Fruit fly (Drosophila melanogaster) whole organism, prepupa: ENCODE results near the gene osk.
A peak's percentile ranks its signal among the peaks of the same experiment; 100 is the strongest.

Source experiments
- Blimp-1 ChIP-seq: fragments of 200-800 bp; sonication (Bioruptor generic); optimal IDR thresholded peaks from 3 replicates; lab custom pipeline; 2017; ENCODE audit warnings: missing biosample characterization, missing genetic modification characterization, mild to moderate bottlenecking, moderate library complexity, missing genetic modification reagents
- CG10669 ChIP-seq: fragments of 200-800 bp; sonication (Bioruptor generic); optimal IDR thresholded peaks from 3 replicates; lab custom pipeline; 2018; ENCODE audit warnings: missing biosample characterization, mild to moderate bottlenecking, missing genetic modification characterization, moderate library complexity
- CG11902 ChIP-seq: fragments of 200-800 bp; sonication (Bioruptor generic); optimal IDR thresholded peaks from 3 replicates; lab custom pipeline; 2016; ENCODE audit warnings: missing biosample characterization, missing genetic modification characterization
- CG15336 ChIP-seq: fragments of 200-800 bp; sonication (Bioruptor generic); IDR thresholded peaks from 2 replicates; pipeline ENCODE4 v1.3.6; 2022; ENCODE audit warnings: missing biosample characterization, missing genetic modification characterization
- CG1621 ChIP-seq: fragments of 200-800 bp; sonication (Bioruptor generic); optimal IDR thresholded peaks from 3 replicates; lab custom pipeline; 2018; ENCODE audit warnings: missing biosample characterization, mild to moderate bottlenecking, missing genetic modification characterization
- CG16779 ChIP-seq: fragments of 200-800 bp; sonication (Bioruptor generic); optimal IDR thresholded peaks from 3 replicates; lab custom pipeline; 2017; ENCODE audit warnings: missing biosample characterization, mild to moderate bottlenecking, missing genetic modification characterization
- CG3032 ChIP-seq: fragments of 200-800 bp; optimal IDR thresholded peaks from 2 replicates; lab custom pipeline; 2019; ENCODE audit warnings: missing biosample characterization, mild to moderate bottlenecking, missing genetic modification characterization, moderate library complexity
- CG32006 ChIP-seq: fragments of 200-800 bp; sonication (Bioruptor generic); optimal IDR thresholded peaks from 3 replicates; lab custom pipeline; 2017; ENCODE audit warnings: missing biosample characterization, mild to moderate bottlenecking, missing genetic modification characterization
- CG34406 ChIP-seq: fragments of 200-800 bp; sonication (Bioruptor generic); optimal IDR thresholded peaks from 3 replicates; lab custom pipeline; 2016; ENCODE audit warnings: missing biosample characterization, missing genetic modification characterization
- CG3919 ChIP-seq: fragments of 200-800 bp; sonication (Bioruptor generic); optimal IDR thresholded peaks from 3 replicates; lab custom pipeline; 2016; ENCODE audit warnings: missing biosample characterization, missing genetic modification characterization
- CG6163 ChIP-seq: fragments of 200-800 bp; sonication (Bioruptor generic); IDR thresholded peaks from 3 replicates; pipeline ENCODE4 v1.3.6; 2022; ENCODE audit warnings: missing biosample characterization, missing genetic modification characterization
- CG6276 ChIP-seq: fragments of 200-800 bp; sonication (Bioruptor generic); optimal IDR thresholded peaks from 2 replicates; lab custom pipeline; 2017; ENCODE audit warnings: missing biosample characterization, mild to moderate bottlenecking, missing genetic modification characterization
- CG6808 ChIP-seq: fragments of 200-800 bp; sonication (Bioruptor generic); optimal IDR thresholded peaks from 3 replicates; lab custom pipeline; 2017; ENCODE audit warnings: missing biosample characterization, missing genetic modification characterization, mild to moderate bottlenecking, moderate library complexity, missing genetic modification reagents
- CG6854 ChIP-seq: fragments of 200-800 bp; sonication (Bioruptor generic); optimal IDR thresholded peaks from 2 replicates; lab custom pipeline; 2017; ENCODE audit warnings: missing biosample characterization, mild to moderate bottlenecking, missing genetic modification characterization
- CG7368 ChIP-seq: fragments of 200-800 bp; sonication (Bioruptor generic); optimal IDR thresholded peaks from 3 replicates; lab custom pipeline; 2016; ENCODE audit warnings: missing biosample characterization, missing genetic modification characterization
- CG8119 ChIP-seq: fragments of 200-800 bp; sonication (Bioruptor generic); IDR thresholded peaks from 3 replicates; pipeline ENCODE4 v1.3.6; 2022; ENCODE audit warnings: missing biosample characterization, missing genetic modification characterization
- CG8319 ChIP-seq: fragments of 200-800 bp; sonication (Bioruptor generic); optimal IDR thresholded peaks from 3 replicates; lab custom pipeline; 2016; ENCODE audit warnings: missing biosample characterization, missing genetic modification characterization
- CG8632 ChIP-seq: fragments of 200-800 bp; sonication (Bioruptor generic); optimal IDR thresholded peaks from 3 replicates; lab custom pipeline; 2016; ENCODE audit warnings: missing biosample characterization, missing genetic modification characterization
- CG9139 ChIP-seq: fragments of 200-800 bp; sonication (Bioruptor generic); optimal IDR thresholded peaks from 3 replicates; lab custom pipeline; 2017; ENCODE audit warnings: missing biosample characterization, mild to moderate bottlenecking, missing genetic modification characterization
- Eip78C ChIP-seq: fragments of 200-800 bp; sonication (Bioruptor generic); peaks from one replicate; lab custom pipeline; 2016; ENCODE audit warnings: missing biosample characterization, missing genetic modification characterization
- Eip93F ChIP-seq: fragments of 200-800 bp; sonication (Bioruptor generic); optimal IDR thresholded peaks from 2 replicates; lab custom pipeline; 2016; ENCODE audit warnings: missing biosample characterization, mild to moderate bottlenecking, missing genetic modification characterization
- Ets21C ChIP-seq: fragments of 200-800 bp; sonication (Bioruptor generic); optimal IDR thresholded peaks from 3 replicates; lab custom pipeline; 2016; ENCODE audit warnings: missing biosample characterization, missing genetic modification characterization
- Ets96B ChIP-seq: fragments of 200-800 bp; optimal IDR thresholded peaks from 2 replicates; lab custom pipeline; 2019; ENCODE audit warnings: missing biosample characterization, mild to moderate bottlenecking, missing genetic modification characterization, moderate library complexity
- Gug ChIP-seq: fragments of 200-800 bp; sonication (Bioruptor generic); IDR thresholded peaks from 2 replicates; pipeline ENCODE4 v1.3.6; 2022; ENCODE audit warnings: missing biosample characterization, missing genetic modification characterization
- Hr38 ChIP-seq: sonication (Bioruptor generic); optimal IDR thresholded peaks from 2 replicates; lab custom pipeline; 2016; ENCODE audit warnings: missing biosample characterization, missing genetic modification characterization
- Hr39 ChIP-seq: fragments of 200-800 bp; sonication (Bioruptor generic); optimal IDR thresholded peaks from 2 replicates; lab custom pipeline; 2016; ENCODE audit warnings: missing biosample characterization, missing genetic modification characterization
- Hr4 ChIP-seq: fragments of 200-800 bp; sonication (Bioruptor generic); optimal IDR thresholded peaks from 3 replicates; lab custom pipeline; 2016; ENCODE audit warnings: missing biosample characterization, missing genetic modification characterization
- Lpt ChIP-seq: fragments of 200-800 bp; sonication (Bioruptor generic); optimal IDR thresholded peaks from 3 replicates; lab custom pipeline; 2016; ENCODE audit warnings: missing biosample characterization, missing genetic modification characterization
- achi ChIP-seq: fragments of 200-800 bp; sonication (Bioruptor generic); optimal IDR thresholded peaks from 3 replicates; lab custom pipeline; 2016; ENCODE audit warnings: missing biosample characterization, missing genetic modification characterization
- acj6 ChIP-seq: fragments of 200-800 bp; sonication (Bioruptor generic); optimal IDR thresholded peaks from 3 replicates; lab custom pipeline; 2016; ENCODE audit warnings: missing biosample characterization, missing genetic modification characterization
- cyc ChIP-seq: fragments of 200-800 bp; sonication (Bioruptor generic); optimal IDR thresholded peaks from 3 replicates; lab custom pipeline; 2016; ENCODE audit warnings: missing biosample characterization, missing genetic modification characterization
- dac ChIP-seq: fragments of 200-800 bp; sonication (Bioruptor generic); optimal IDR thresholded peaks from 2 replicates; lab custom pipeline; 2017; ENCODE audit warnings: missing biosample characterization, mild to moderate bottlenecking, missing genetic modification characterization
- dsx ChIP-seq: fragments of 200-800 bp; optimal IDR thresholded peaks from 3 replicates; lab custom pipeline; 2019; ENCODE audit warnings: missing biosample characterization, mild to moderate bottlenecking, missing genetic modification characterization, moderate library complexity; ENCODE audit not compliant: poor library complexity, severe bottlenecking
- eg ChIP-seq: fragments of 200-800 bp; sonication (Bioruptor generic); IDR thresholded peaks from 3 replicates; pipeline ENCODE4 v1.3.6; 2022; ENCODE audit warnings: missing biosample characterization, missing genetic modification characterization
- fd59A ChIP-seq: fragments of 200-800 bp; sonication (Bioruptor generic); optimal IDR thresholded peaks from 2 replicates; lab custom pipeline; 2017; ENCODE audit warnings: missing biosample characterization, mild to moderate bottlenecking, missing genetic modification characterization, missing genetic modification reagents
- fd85E ChIP-seq: fragments of 200-800 bp; sonication (Bioruptor generic); optimal IDR thresholded peaks from 3 replicates; lab custom pipeline; 2016; ENCODE audit warnings: missing biosample characterization, missing genetic modification characterization
- lz ChIP-seq: fragments of 200-800 bp; sonication (Bioruptor generic); optimal IDR thresholded peaks from 3 replicates; lab custom pipeline; 2016; ENCODE audit warnings: missing biosample characterization, missing genetic modification characterization
- pdm3 ChIP-seq: fragments of 200-800 bp; sonication (Bioruptor generic); optimal IDR thresholded peaks from 3 replicates; lab custom pipeline; 2016; ENCODE audit warnings: missing biosample characterization, missing genetic modification characterization
- salr ChIP-seq, 2 experiments: fragments of 200-800 bp; sonication (Bioruptor generic); optimal IDR thresholded peaks; 3 replicates each; lab custom pipeline; 2016 to 2018; ENCODE audit warnings: missing biosample characterization in 2 of 2, missing genetic modification characterization in 2 of 2, mild to moderate bottlenecking in 1 of 2
- spab ChIP-seq: fragments of 200-800 bp; sonication (Bioruptor generic); optimal IDR thresholded peaks from 2 replicates; lab custom pipeline; 2017; ENCODE audit warnings: missing biosample characterization, mild to moderate bottlenecking, missing genetic modification characterization, missing genetic modification reagents
- ss ChIP-seq, 2 experiments: fragments of 200-800 bp; sonication (Bioruptor generic); optimal IDR thresholded peaks; 2 replicates in 1 of 2; 3 replicates in 1 of 2; lab custom pipeline; 2017 to 2018; ENCODE audit warnings: mild to moderate bottlenecking in 2 of 2, missing biosample characterization in 2 of 2, missing genetic modification characterization in 2 of 2, moderate library complexity in 1 of 2
- svp ChIP-seq: fragments of 200-800 bp; sonication (Bioruptor generic); peaks from one replicate; lab custom pipeline; 2016; ENCODE audit warnings: missing biosample characterization, missing genetic modification characterization
- topi ChIP-seq: fragments of 200-800 bp; sonication (Bioruptor generic); optimal IDR thresholded peaks from 3 replicates; lab custom pipeline; 2016; ENCODE audit warnings: missing biosample characterization, missing genetic modification characterization

osk gene

dm6 chr3R:8925924-8926553, 8.9 kb upstream of the osk start (continued):
- TF ChIP-seq CG3919 (peak; percentile 94), fd59A (GFP tag; lab: Kevin White, UChicago) (peak; percentile 89), dsx (peak; percentile 88), CG6163 (GFP tag; lab: Robert Waterston, UW) (peak; percentile 94), CG15336 (peak; percentile 83), CG10669 (GFP tag; lab: Kevin White, UChicago) (peak; percentile 98), Hr39 (GFP tag; lab: Kevin White, UChicago) (peak; percentile 95), CG1621 (tag; lab: Kevin White, UChicago) (peak; percentile 92), dac (GFP tag; lab: Kevin White, UChicago) (peak; percentile 50), CG16779 (tag; lab: Kevin White, UChicago) (peak; percentile 75), CG34406 (GFP tag; lab: Kevin White, UChicago) (peak; percentile 85), lz (GFP tag; lab: Kevin White, UChicago) (peak; percentile 93), pdm3 (GFP tag; lab: Kevin White, UChicago) (peak; percentile 89), Lpt (GFP tag; lab: Kevin White, UChicago) (peak; percentile 96), CG6276 (GFP tag; lab: Kevin White, UChicago) (peak; percentile 74), ss (GFP tag; optimal IDR thresholded peaks at IDR 0.05; lab: Kevin White, UChicago) (peak; percentile 79 to 92), Hr38 (GFP tag; lab: Kevin White, UChicago) (no peak), eg (peak; percentile 87), Ets96B (tag; lab: Kevin White, UChicago) (peak; percentile 94), CG32006 (GFP tag; lab: Kevin White, UChicago) (peak; percentile 80), Ets21C (GFP tag; lab: Kevin White, UChicago) (peak; percentile 92), Hr4 (GFP tag; lab: Kevin White, UChicago) (peak; percentile 80), Eip93F (GFP tag; lab: Kevin White, UChicago) (peak; percentile 79), acj6 (peak; percentile 91), CG8632 (peak; percentile 82), fd85E (peak; percentile 93), Gug (peak; percentile 93), CG8319 (GFP tag; lab: Kevin White, UChicago) (peak; percentile 78), topi (GFP tag; lab: Kevin White, UChicago) (peak; percentile 93), svp (peak; percentile 95), achi (GFP tag; lab: Kevin White, UChicago) (peak; percentile 90), cyc (GFP tag; lab: Kevin White, UChicago) (peak; percentile 97)

dm6 chr3R:8926554-8926951, 8.4 kb upstream of the osk start:
- no peak for TF ChIP-seq CG1621 (tag; lab: Kevin White, UChicago)
- TF ChIP-seq CG6808 (GFP tag; lab: Kevin White, UChicago), result no peak
- TF ChIP-seq dsx, result peak; percentile 97
- no peak for TF ChIP-seq CG34406 (GFP tag; lab: Kevin White, UChicago)
- TF ChIP-seq CG32006 (GFP tag; lab: Kevin White, UChicago), result no peak
- TF ChIP-seq CG3919, result no peak

dm6 chr3R:8927052-8927816, 7.7 kb upstream of the osk start:
- TF ChIP-seq Eip78C (GFP tag; lab: Kevin White, UChicago), result no peak
- peak; percentile 89 to 94 for TF ChIP-seq ss (GFP tag; optimal IDR thresholded peaks at IDR 0.05; lab: Kevin White, UChicago)
- TF ChIP-seq CG7368 (GFP tag; lab: Kevin White, UChicago), result no peak
- no peak for TF ChIP-seq fd59A (GFP tag; lab: Kevin White, UChicago)
- TF ChIP-seq achi (GFP tag; lab: Kevin White, UChicago), result no peak
- no peak for TF ChIP-seq Hr4 (GFP tag; lab: Kevin White, UChicago)
- no peak for TF ChIP-seq Blimp-1
- TF ChIP-seq CG8119 (GFP tag; lab: Robert Waterston, UW), result no peak
- TF ChIP-seq Ets96B (tag; lab: Kevin White, UChicago), result peak; percentile 78
- peak; percentile 85 for TF ChIP-seq CG6163 (GFP tag; lab: Robert Waterston, UW)
- TF ChIP-seq cyc (GFP tag; lab: Kevin White, UChicago), result no peak
- peak; percentile 53 for TF ChIP-seq CG3032 (tag; lab: Kevin White, UChicago)
- TF ChIP-seq eg, result peak; percentile 7; the same call in 1 of the 3 replicates
- peak; percentile 75 for TF ChIP-seq dsx
- peak; percentile 78 for TF ChIP-seq spab (GFP tag; lab: Kevin White, UChicago)
- peak; percentile 76 for TF ChIP-seq CG10669 (GFP tag; lab: Kevin White, UChicago)
- TF ChIP-seq fd85E, result no peak
- peak in 1 of 2 experiments; percentile 23 for TF ChIP-seq salr (GFP tag; optimal IDR thresholded peaks at IDR 0.05; lab: Kevin White, UChicago)
- TF ChIP-seq dac (GFP tag; lab: Kevin White, UChicago), result no peak
- no peak for TF ChIP-seq CG8319 (GFP tag; lab: Kevin White, UChicago)
- no peak for TF ChIP-seq CG6276 (GFP tag; lab: Kevin White, UChicago)
- TF ChIP-seq CG11902, result no peak
- TF ChIP-seq CG6854, result peak; percentile 92
- peak; percentile 69 for TF ChIP-seq CG1621 (tag; lab: Kevin White, UChicago)
- TF ChIP-seq CG9139 (GFP tag; lab: Kevin White, UChicago), result peak; percentile 96
